Worm (Caenorhabditis elegans): ENCODE measurements around the gene ced-3.

ce11 chrIV:13240842-13241143, 36.9 kb upstream of the ced-3 start, which contains the start of gene lin-54:
- TF ChIP-seq ces-1 (GFP tag; optimal IDR thresholded peaks at IDR 0.05) (no peak), ham-2 (GFP tag; optimal IDR thresholded peaks at IDR 0.05) (no peak), nhr-237 (tag; optimal IDR thresholded peaks at IDR 0.05) (no peak), nhr-12 (tag; optimal IDR thresholded peaks at IDR 0.05) (no peak)
